Worm (Caenorhabditis elegans): ENCODE results near the gene cyn-7.

DNA sequence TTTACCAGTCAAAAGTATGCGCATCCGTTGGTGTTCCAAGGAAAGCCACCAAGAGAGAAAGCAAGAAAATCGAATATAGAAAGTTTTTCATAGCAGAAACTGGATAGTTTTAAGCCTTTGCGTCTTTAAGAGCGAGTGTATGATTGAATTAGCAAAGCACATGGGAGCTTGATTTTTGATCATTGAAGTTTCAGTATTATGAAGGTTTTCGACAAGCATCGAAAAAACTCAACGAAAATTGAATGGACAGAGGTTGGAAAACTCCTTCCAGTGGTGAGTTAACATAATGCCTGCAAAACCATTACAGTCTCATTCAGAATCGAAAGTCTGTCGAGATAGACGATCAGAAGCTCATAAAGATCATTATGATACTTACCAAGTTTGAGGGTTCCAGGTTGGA is 6.7 kb upstream of the cyn-7 start, which contains the start of gene Y75B12B.13:
- no peak for TF ChIP-seq aly-1 (tag; optimal IDR thresholded peaks at IDR 0.05)
- no peak for TF ChIP-seq ama-1 (optimal IDR thresholded peaks at IDR 0.05)
- TF ChIP-seq pes-1 (GFP tag; IDR thresholded peaks at IDR 0.05): no peak
- TF ChIP-seq hnd-1 (tag; optimal IDR thresholded peaks at IDR 0.05): no peak
